Fruit fly (Drosophila melanogaster) whole organism, embryonic: Measurements from ENCODE around the gene CG11726.

ENCODE experiments used
- Adf1 ChIP-seq: fragments of 200-800 bp; sonication (Bioruptor generic); IDR thresholded peaks from 2 replicates; pipeline ENCODE4 v1.3.6; 2022; ENCODE audit warnings: missing biosample characterization, missing genetic modification characterization
- Asciz ChIP-seq: fragments of 200-800 bp; sonication (Bioruptor generic); optimal IDR thresholded peaks from 2 replicates; lab custom pipeline; 2017; ENCODE audit warnings: missing biosample characterization, mild to moderate bottlenecking, missing genetic modification characterization, missing genetic modification reagents
- CG10543 ChIP-seq: fragments of 200-800 bp; sonication (Bioruptor generic); optimal IDR thresholded peaks from 3 replicates; lab custom pipeline; 2017; ENCODE audit warnings: missing biosample characterization, mild to moderate bottlenecking, missing genetic modification characterization, moderate library complexity
- CG12942 ChIP-seq: fragments of 200-800 bp; sonication (Bioruptor generic); optimal IDR thresholded peaks from 3 replicates; lab custom pipeline; 2016; ENCODE audit warnings: missing biosample characterization, missing genetic modification characterization
- CG14441 ChIP-seq: fragments of 200-800 bp; sonication (Bioruptor generic); IDR thresholded peaks from 2 replicates; pipeline ENCODE4 v1.3.6; 2022; ENCODE audit warnings: missing biosample characterization, missing genetic modification characterization
- CG15269 ChIP-seq: fragments of 200-800 bp; sonication (Bioruptor generic); optimal IDR thresholded peaks from 2 replicates; lab custom pipeline; 2018; ENCODE audit warnings: missing biosample characterization, mild to moderate bottlenecking, missing genetic modification characterization, moderate library complexity
- CG15479 ChIP-seq: fragments of 200-800 bp; sonication (Bioruptor generic); optimal IDR thresholded peaks from 3 replicates; lab custom pipeline; 2019; ENCODE audit warnings: missing biosample characterization, mild to moderate bottlenecking, missing genetic modification characterization, moderate library complexity
- CG15514 ChIP-seq: fragments of 200-800 bp; sonication (Bioruptor generic); optimal IDR thresholded peaks from 3 replicates; lab custom pipeline; 2017; ENCODE audit warnings: missing biosample characterization, missing genetic modification characterization, mild to moderate bottlenecking, moderate library complexity, missing genetic modification reagents
- CG16813 ChIP-seq: fragments of 200-800 bp; sonication (Bioruptor generic); IDR thresholded peaks from 3 replicates; pipeline ENCODE4 v1.3.6; 2022; ENCODE audit warnings: missing biosample characterization, missing genetic modification characterization; ENCODE audit not compliant: partially characterized antibody
- CG17328 ChIP-seq: fragments of 200-800 bp; sonication (Bioruptor generic); IDR thresholded peaks from 2 replicates; pipeline ENCODE4 v1.3.6; 2022; ENCODE audit warnings: missing biosample characterization, missing genetic modification characterization
- CG18619 ChIP-seq: fragments of 200-800 bp; sonication (Bioruptor generic); optimal IDR thresholded peaks from 3 replicates; lab custom pipeline; 2017; ENCODE audit warnings: missing biosample characterization, mild to moderate bottlenecking, missing genetic modification characterization
- CG2116 ChIP-seq: fragments of 200-800 bp; sonication (Bioruptor generic); optimal IDR thresholded peaks from 3 replicates; lab custom pipeline; 2018; ENCODE audit warnings: missing biosample characterization, mild to moderate bottlenecking, missing genetic modification characterization
- CG3065 ChIP-seq: fragments of 200-800 bp; sonication (Bioruptor generic); optimal IDR thresholded peaks from 2 replicates; lab custom pipeline; 2016; ENCODE audit warnings: missing biosample characterization, missing genetic modification characterization
- CG3163 ChIP-seq: fragments of 200-800 bp; sonication (Bioruptor generic); optimal IDR thresholded peaks from 3 replicates; lab custom pipeline; 2016; ENCODE audit warnings: missing biosample characterization, missing genetic modification characterization
- CG4360 ChIP-seq: fragments of 200-800 bp; sonication (Bioruptor generic); IDR thresholded peaks from 2 replicates; pipeline ENCODE4 v1.3.6; 2022; ENCODE audit warnings: missing biosample characterization, missing genetic modification characterization
- CG4404 ChIP-seq: fragments of 200-800 bp; sonication (Bioruptor generic); IDR thresholded peaks from 2 replicates; pipeline ENCODE4 v1.3.6; 2022; ENCODE audit warnings: missing biosample characterization, missing genetic modification characterization
- CG4617 ChIP-seq: fragments of 200-800 bp; sonication (Bioruptor generic); optimal IDR thresholded peaks from 3 replicates; lab custom pipeline; 2016; ENCODE audit warnings: missing biosample characterization, missing genetic modification characterization, borderline replicate concordance
- CG4707 ChIP-seq: fragments of 200-800 bp; sonication (Bioruptor generic); optimal IDR thresholded peaks from 2 replicates; lab custom pipeline; 2018; ENCODE audit warnings: missing biosample characterization, mild to moderate bottlenecking, missing genetic modification characterization, moderate library complexity
- CG9609 ChIP-seq: fragments of 200-800 bp; sonication (Bioruptor generic); optimal IDR thresholded peaks from 3 replicates; lab custom pipeline; 2016; ENCODE audit warnings: missing biosample characterization, missing genetic modification characterization
- Gsc ChIP-seq: fragments of 200-800 bp; sonication (Bioruptor generic); IDR thresholded peaks from 2 replicates; pipeline ENCODE4 v1.3.6; 2022; ENCODE audit warnings: missing biosample characterization, missing genetic modification characterization
- H15 ChIP-seq: fragments of 200-800 bp; sonication (Bioruptor generic); IDR thresholded peaks from 3 replicates; pipeline ENCODE4 v1.3.6; 2022; ENCODE audit warnings: missing biosample characterization, missing genetic modification characterization
- HLH54F ChIP-seq: fragments of 200-800 bp; sonication (Bioruptor generic); optimal IDR thresholded peaks from 3 replicates; lab custom pipeline; 2016; ENCODE audit warnings: missing biosample characterization, missing genetic modification characterization
- MESR4 ChIP-seq: fragments of 200-800 bp; sonication (Bioruptor generic); optimal IDR thresholded peaks from 2 replicates; lab custom pipeline; 2018; ENCODE audit warnings: missing biosample characterization, mild to moderate bottlenecking, missing genetic modification characterization, moderate library complexity
- NC2β ChIP-seq: fragments of 200-800 bp; sonication (Bioruptor generic); optimal IDR thresholded peaks from 2 replicates; lab custom pipeline; 2016; ENCODE audit warnings: missing biosample characterization, missing genetic modification characterization
- Neu2 ChIP-seq: fragments of 200-800 bp; sonication (Bioruptor generic); optimal IDR thresholded peaks from 3 replicates; lab custom pipeline; 2016; ENCODE audit warnings: missing biosample characterization, missing genetic modification characterization, borderline replicate concordance
- Oaz ChIP-seq: fragments of 200-800 bp; sonication (Bioruptor generic); IDR thresholded peaks from 2 replicates; pipeline ENCODE4 v1.3.6; 2022; ENCODE audit warnings: missing biosample characterization, missing genetic modification characterization
- Taf1 ChIP-seq: fragments of 200-800 bp; sonication (Bioruptor generic); IDR thresholded peaks from 2 replicates; pipeline ENCODE4 v1.3.6; 2022; ENCODE audit warnings: missing biosample characterization, missing genetic modification characterization
- br ChIP-seq: fragments of >200 bp; optimal IDR thresholded peaks from 2 replicates; lab custom pipeline; 2017
- ems ChIP-seq: fragments of 200-800 bp; sonication (Bioruptor generic); optimal IDR thresholded peaks from 3 replicates; lab custom pipeline; 2016; ENCODE audit warnings: missing biosample characterization, missing genetic modification characterization
- fu2 ChIP-seq: fragments of 200-800 bp; sonication (Bioruptor generic); optimal IDR thresholded peaks from 2 replicates; lab custom pipeline; 2016; ENCODE audit warnings: missing biosample characterization, missing genetic modification characterization
- gem ChIP-seq: fragments of 200-800 bp; sonication (Bioruptor generic); optimal IDR thresholded peaks from 2 replicates; lab custom pipeline; 2019; ENCODE audit warnings: missing biosample characterization, mild to moderate bottlenecking, missing genetic modification characterization, moderate library complexity
- gsb-n ChIP-seq: fragments of 200-800 bp; sonication (Bioruptor generic); optimal IDR thresholded peaks from 3 replicates; lab custom pipeline; 2018; ENCODE audit warnings: missing biosample characterization, mild to moderate bottlenecking, missing genetic modification characterization
- gt ChIP-seq: fragments of 200-800 bp; sonication (Bioruptor generic); IDR thresholded peaks from 2 replicates; pipeline ENCODE4 v1.3.6; 2022; ENCODE audit warnings: missing biosample characterization, missing genetic modification characterization
- her ChIP-seq: fragments of 200-800 bp; sonication (Bioruptor generic); optimal IDR thresholded peaks from 2 replicates; lab custom pipeline; 2016; ENCODE audit warnings: missing biosample characterization, missing genetic modification characterization
- kay ChIP-seq: fragments of 200-800 bp; sonication (Bioruptor generic); optimal IDR thresholded peaks from 2 replicates; lab custom pipeline; 2016; ENCODE audit warnings: missing biosample characterization, missing genetic modification characterization
- lola ChIP-seq, 3 experiments: fragments of >200 bp in 2 of 3; fragments of 200-800 bp in 1 of 3; sonication (Bioruptor generic) in 1 of 3; optimal IDR thresholded peaks; 2 replicates each; lab custom pipeline; 2017 to 2019; ENCODE audit warnings: missing biosample characterization in 3 of 3, missing genetic modification characterization in 3 of 3, mild to moderate bottlenecking in 1 of 3, moderate library complexity in 1 of 3
- mam ChIP-seq: fragments of 200-800 bp; sonication (Bioruptor generic); optimal IDR thresholded peaks from 3 replicates; lab custom pipeline; 2016; ENCODE audit warnings: missing biosample characterization, missing genetic modification characterization
- odd ChIP-seq: fragments of 200-800 bp; sonication (Bioruptor generic); optimal IDR thresholded peaks from 2 replicates; lab custom pipeline; 2017; ENCODE audit warnings: missing biosample characterization, mild to moderate bottlenecking, missing genetic modification characterization
- otp ChIP-seq: fragments of 200-800 bp; sonication (Bioruptor generic); IDR thresholded peaks from 3 replicates; pipeline ENCODE4, ENCODE4 v1.3.6; 2022; ENCODE audit warnings: missing biosample characterization, missing genetic modification characterization
- pan ChIP-seq, 4 experiments: fragments of >200 bp in 3 of 4; fragments of 200-800 bp in 1 of 4; sonication (Bioruptor generic) in 1 of 4; optimal IDR thresholded peaks in 3 of 4; IDR thresholded peaks in 1 of 4; 2 replicates each; pipeline versions ENCODE4 v1.3.6 to Lab custom; 2017 to 2022; ENCODE audit warnings: missing biosample characterization in 2 of 4, missing genetic modification characterization in 2 of 4, mixed read lengths in 1 of 4
- pho ChIP-seq: fragments of 200-800 bp; sonication (Bioruptor generic); optimal IDR thresholded peaks from 2 replicates; lab custom pipeline; 2016; ENCODE audit warnings: missing biosample characterization, missing genetic modification characterization
- psq ChIP-seq: fragments of 200-800 bp; sonication (Bioruptor generic); optimal IDR thresholded peaks from 2 replicates; lab custom pipeline; 2017; ENCODE audit warnings: missing biosample characterization, missing genetic modification characterization
- scrt ChIP-seq: fragments of 200-800 bp; sonication (Bioruptor generic); optimal IDR thresholded peaks from 2 replicates; lab custom pipeline; 2018; ENCODE audit warnings: missing biosample characterization, mild to moderate bottlenecking, missing genetic modification characterization, moderate library complexity
- slbo ChIP-seq: fragments of 200-800 bp; sonication (Bioruptor generic); IDR thresholded peaks from 2 replicates; pipeline ENCODE4 v1.3.6; 2022; ENCODE audit warnings: missing biosample characterization, missing genetic modification characterization
- sob ChIP-seq: fragments of 200-800 bp; sonication (Bioruptor generic); IDR thresholded peaks from 2 replicates; pipeline ENCODE4 v1.3.6; 2022; ENCODE audit warnings: missing biosample characterization, missing genetic modification characterization
- sqz ChIP-seq: fragments of 200-800 bp; sonication (Bioruptor generic); optimal IDR thresholded peaks from 3 replicates; lab custom pipeline; 2018; ENCODE audit warnings: missing biosample characterization, mild to moderate bottlenecking, missing genetic modification characterization
- sr ChIP-seq: fragments of 200-800 bp; sonication (Bioruptor generic); IDR thresholded peaks from 3 replicates; pipeline ENCODE4 v1.3.6; 2022; ENCODE audit warnings: missing biosample characterization, missing genetic modification characterization
- ttk ChIP-seq: fragments of 200-800 bp; sonication (Bioruptor generic); IDR thresholded peaks from 2 replicates; pipeline ENCODE4 v2.1.2; 2022; ENCODE audit warnings: missing biosample characterization, missing genetic modification characterization
- yki ChIP-seq: fragments of >200 bp; optimal IDR thresholded peaks from 3 replicates; lab custom pipeline; 2018
- zen ChIP-seq: fragments of 200-800 bp; sonication (Bioruptor generic); optimal IDR thresholded peaks from 3 replicates; lab custom pipeline; 2018; ENCODE audit warnings: missing biosample characterization, mild to moderate bottlenecking, missing genetic modification characterization, moderate library complexity

Gene CG11726

DNA sequence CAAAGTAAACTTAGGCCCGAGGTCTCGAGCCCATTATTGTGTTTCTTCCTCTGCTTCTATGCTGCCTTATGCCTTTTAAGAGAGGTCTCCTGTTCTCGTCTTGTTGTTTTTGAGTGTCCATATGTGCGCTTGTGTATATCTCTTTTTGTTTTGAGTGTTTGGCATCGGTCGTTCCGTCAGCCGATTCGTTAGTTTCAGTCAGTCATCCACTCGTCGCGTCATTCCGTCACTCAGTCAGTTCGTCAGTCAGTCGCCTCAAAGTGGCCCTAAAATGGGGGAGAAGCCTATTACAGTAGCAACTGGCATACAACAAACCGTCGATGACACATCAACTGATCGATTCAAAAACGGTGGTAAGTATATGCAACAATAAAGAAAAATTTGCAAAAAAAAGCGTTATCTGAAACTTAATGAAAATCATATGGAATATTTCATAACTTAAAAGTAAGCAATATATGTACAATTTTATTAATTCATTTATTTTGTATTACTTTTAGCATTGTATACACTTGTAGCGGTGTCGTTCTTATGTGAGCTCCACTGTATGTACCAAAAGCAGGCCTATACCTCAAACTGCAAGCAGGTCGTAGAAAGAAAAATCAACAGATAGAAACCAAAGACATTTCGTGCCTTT is 23.7 kb downstream of the CG11726 start (continued):
- TF ChIP-seq sqz = peak; percentile 84
- TF ChIP-seq her = peak; percentile 64
- TF ChIP-seq CG15514 (GFP tag; lab: Kevin White, UChicago) = peak; percentile 71
- TF ChIP-seq CG14441 (GFP tag; lab: Robert Waterston, UW) = peak; percentile 98
- no peak for TF ChIP-seq yki
- peak; percentile 97 for TF ChIP-seq CG4404 (GFP tag; lab: Robert Waterston, UW)
- no peak; the same call in 2 of the 3 replicates for TF ChIP-seq sr (GFP tag; lab: Robert Waterston, UW)
- peak; percentile 59 for TF ChIP-seq CG2116
- TF ChIP-seq Oaz (GFP tag; lab: Robert Waterston, UW) = peak; percentile 94
- peak; percentile 68 for TF ChIP-seq Adf1 (GFP tag; lab: Robert Waterston, UW)
- TF ChIP-seq pho (GFP tag; lab: Kevin White, UChicago) = peak; percentile 74
- TF ChIP-seq zen (tag; lab: Kevin White, UChicago) = peak; percentile 96
- peak; percentile 90 for TF ChIP-seq HLH54F (GFP tag; lab: Kevin White, UChicago)
- TF ChIP-seq CG15269 = peak; percentile 96
- peak; percentile 90 for TF ChIP-seq CG18619
- peak; percentile 96 for TF ChIP-seq slbo (GFP tag; lab: Robert Waterston, UW)
- peak; percentile 85 for TF ChIP-seq odd
- TF ChIP-seq ems = no peak
- TF ChIP-seq Taf1 (GFP tag; lab: Robert Waterston, UW) = peak; percentile 71
- TF ChIP-seq CG16813 (GFP tag; lab: Robert Waterston, UW) = no peak
- peak; percentile 94 for TF ChIP-seq ttk
- peak; percentile 99 for TF ChIP-seq otp
- TF ChIP-seq kay (GFP tag; lab: Kevin White, UChicago) = peak; percentile 78
- TF ChIP-seq fu2 (GFP tag; lab: Kevin White, UChicago) = peak; percentile 86
- TF ChIP-seq Asciz (GFP tag; lab: Kevin White, UChicago) = peak; percentile 94
- TF ChIP-seq gsb-n (tag; lab: Kevin White, UChicago) = peak; percentile 93
- TF ChIP-seq Neu2 = no peak
- TF ChIP-seq mam (GFP tag; lab: Kevin White, UChicago) = peak; percentile 73
- peak; percentile 75 for TF ChIP-seq CG12942 (GFP tag; lab: Kevin White, UChicago)
- TF ChIP-seq CG10543 (GFP tag; lab: Kevin White, UChicago) = peak; percentile 72
- no peak for TF ChIP-seq CG4360
- no peak for TF ChIP-seq pan (optimal IDR thresholded peaks at IDR 0.05; lab: Kevin White, UChicago)
- TF ChIP-seq pan (GFP tag; optimal IDR thresholded peaks at IDR 0.05 in 1 of 2, IDR thresholded peaks at IDR 0.05 in 1 of 2) = peak in 1 of 2 experiments; percentile 94
- TF ChIP-seq CG3065 = peak; percentile 72
- TF ChIP-seq gem = peak; percentile 96
- TF ChIP-seq H15 = peak; percentile 95
- TF ChIP-seq lola (GFP tag; optimal IDR thresholded peaks at IDR 0.05; lab: Kevin White, UChicago) = peak in 1 of 3 experiments; percentile 95
- peak; percentile 51 for TF ChIP-seq MESR4 (GFP tag; lab: Kevin White, UChicago)
- TF ChIP-seq CG9609 (GFP tag; lab: Kevin White, UChicago) = peak; percentile 94
- peak; percentile 88 for TF ChIP-seq CG4707 (GFP tag; lab: Kevin White, UChicago)
- peak; percentile 82 for TF ChIP-seq CG3163 (GFP tag; lab: Kevin White, UChicago)
- TF ChIP-seq gt = peak; percentile 82; the same call in 1 of the 2 replicates
- peak; percentile 88 for TF ChIP-seq psq (GFP tag; lab: Kevin White, UChicago)
- TF ChIP-seq CG15479 (GFP tag; lab: Kevin White, UChicago) = peak; percentile 24
- no peak for TF ChIP-seq br (lab: Kevin White, UChicago)
- peak; percentile 72 for TF ChIP-seq CG4617 (GFP tag; lab: Kevin White, UChicago)
- TF ChIP-seq NC2β (GFP tag; lab: Kevin White, UChicago) = peak; percentile 82
- TF ChIP-seq CG17328 (GFP tag; lab: Robert Waterston, UW) = peak; percentile 99
- TF ChIP-seq sob (GFP tag; lab: Robert Waterston, UW) = peak; percentile 96
- TF ChIP-seq Gsc (GFP tag; lab: Robert Waterston, UW) = peak; percentile 93
- peak; percentile 79 for TF ChIP-seq scrt (GFP tag; lab: Kevin White, UChicago)
